Fruit fly (Drosophila melanogaster): ENCODE measurements around the gene Ir76a.

Gene Ir76a

dm6 chr3L:19792717-19793437, 6.2 kb upstream of the Ir76a start (continued):
- TF ChIP-seq CG8924 (tag; optimal IDR thresholded peaks at IDR 0.05), result no peak
- no peak for TF ChIP-seq Oaz (GFP tag; IDR thresholded peaks at IDR 0.05)
- no peak for TF ChIP-seq insv (GFP tag; optimal IDR thresholded peaks at IDR 0.05)
- no peak for TF ChIP-seq Dfd (GFP tag; optimal IDR thresholded peaks at IDR 0.05)
- no peak for TF ChIP-seq CG4404 (GFP tag; IDR thresholded peaks at IDR 0.05)
- no peak for TF ChIP-seq jigr1 (GFP tag; IDR thresholded peaks at IDR 0.05)
- TF ChIP-seq CG12744 (GFP tag; optimal IDR thresholded peaks at IDR 0.05), result no peak
- no peak for TF ChIP-seq CG6854 (GFP tag; optimal IDR thresholded peaks at IDR 0.05)
- peak in 1 of 2 experiments; percentile 15 for TF ChIP-seq Trl (optimal IDR thresholded peaks at IDR 0.05)
- TF ChIP-seq Trl (GFP tag; optimal IDR thresholded peaks at IDR 0.05), result no peak
- no peak for TF ChIP-seq CG8281 (tag; optimal IDR thresholded peaks at IDR 0.05)
- TF ChIP-seq CG2120 (GFP tag; optimal IDR thresholded peaks at IDR 0.05), result no peak
- TF ChIP-seq Elba2 (GFP tag; optimal IDR thresholded peaks at IDR 0.05), result peak; percentile 26
- 0 out of 4 replicates have a peak, but pooled peaks have one; percentile 15 for TF ChIP-seq chinmo (GFP tag; IDR thresholded peaks at IDR 0.05; ENCODE audit: partially characterized antibody)
- peak; percentile 67 for TF ChIP-seq nom (GFP tag; optimal IDR thresholded peaks at IDR 0.05)
- no peak for TF ChIP-seq H15 (GFP tag; IDR thresholded peaks at IDR 0.05)
- TF ChIP-seq CG10366 (GFP tag; IDR thresholded peaks at IDR 0.05), result no peak
- no peak for TF ChIP-seq cato (GFP tag; optimal IDR thresholded peaks at IDR 0.05; ENCODE audit: borderline replicate concordance)
- TF ChIP-seq CG6813 (GFP tag; optimal IDR thresholded peaks at IDR 0.05), result no peak
- TF ChIP-seq CG34376 (GFP tag; optimal IDR thresholded peaks at IDR 0.05), result no peak
- TF ChIP-seq slp2 (GFP tag; optimal IDR thresholded peaks at IDR 0.05), result no peak
- TF ChIP-seq Atf6 (GFP tag; IDR thresholded peaks at IDR 0.05), result 0 out of 2 replicates have a peak, but pooled peaks have one; percentile 31
- no peak for TF ChIP-seq Fer3 (tag; optimal IDR thresholded peaks at IDR 0.05)
- no peak for TF ChIP-seq Dad (GFP tag; optimal IDR thresholded peaks at IDR 0.05)

DNA sequence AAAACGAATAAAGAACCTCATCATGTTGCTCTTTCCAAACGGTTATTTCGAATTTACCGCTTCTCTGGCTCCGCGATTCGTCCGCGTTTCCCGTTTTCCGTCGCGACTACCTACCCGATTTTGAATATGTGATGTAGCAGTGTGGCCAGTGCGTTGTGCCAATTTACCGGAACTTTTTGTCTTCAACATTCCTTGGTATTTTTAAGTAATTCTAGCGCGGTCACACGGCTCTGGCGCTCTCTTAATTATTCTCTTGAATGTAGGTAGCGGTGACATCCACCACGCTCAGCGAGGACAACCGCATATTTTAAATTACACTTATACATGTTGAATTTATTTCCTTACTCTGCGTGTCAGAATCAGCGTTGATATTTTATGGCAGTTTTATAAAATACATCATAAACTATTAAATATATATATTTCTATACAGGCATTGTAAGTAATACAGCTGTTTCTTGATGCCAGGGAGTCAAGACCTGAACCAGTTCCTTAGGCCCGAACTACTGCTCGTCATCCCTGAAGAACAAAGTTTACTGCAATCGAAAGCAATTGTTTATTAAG, 5.6 kb upstream of the Ir76a start, which contains the start of the genes CG42637, Gyc76C and SREBP:
Gene CG42637, minus strand, starts transcription at position 132 of the 561 bp plus-strand sequence.
Gene Gyc76C, minus strand, starts transcription at position 132 of the 561 bp plus-strand sequence.
Gene SREBP, plus strand, starts transcription at position 498 of the 561 bp plus-strand sequence.
- TF ChIP-seq CG8765 (GFP tag; IDR thresholded peaks at IDR 0.05), result 0 out of 2 replicates have a peak, but pooled peaks have one; percentile 10
- TF ChIP-seq zen (tag; optimal IDR thresholded peaks at IDR 0.05), result peak; percentile 67
- TF ChIP-seq nmo (GFP tag; optimal IDR thresholded peaks at IDR 0.05), result peak; percentile 40
- no peak for TF ChIP-seq btn (GFP tag; optimal IDR thresholded peaks at IDR 0.05)
- peak; percentile 96 for TF ChIP-seq CG9797 (GFP tag; optimal IDR thresholded peaks at IDR 0.05)
- no peak for TF ChIP-seq CG11398 (GFP tag; optimal IDR thresholded peaks at IDR 0.05)
- no peak for TF ChIP-seq nerfin-1 (tag; optimal IDR thresholded peaks at IDR 0.05)
- no peak for TF ChIP-seq bab2 (GFP tag; optimal IDR thresholded peaks at IDR 0.05)
- peak; percentile 19 for TF ChIP-seq gro (GFP tag; optimal IDR thresholded peaks at IDR 0.05)
- TF ChIP-seq psq (GFP tag; optimal IDR thresholded peaks at IDR 0.05), result no peak
- TF ChIP-seq CG16813 (GFP tag; IDR thresholded peaks at IDR 0.05; ENCODE audit: partially characterized antibody), result no peak; the same call in 2 of the 3 replicates
- no peak for TF ChIP-seq D19B (GFP tag; optimal IDR thresholded peaks at IDR 0.05)
- TF ChIP-seq B-H2 (GFP tag; optimal IDR thresholded peaks at IDR 0.05), result peak; percentile 51
- no peak for TF ChIP-seq Neu2 (GFP tag; optimal IDR thresholded peaks at IDR 0.05; ENCODE audit: borderline replicate concordance)
- TF ChIP-seq Bteb2 (GFP tag; optimal IDR thresholded peaks at IDR 0.05), result no peak
- TF ChIP-seq cato (GFP tag; optimal IDR thresholded peaks at IDR 0.05; ENCODE audit: borderline replicate concordance), result no peak
- TF ChIP-seq sob (GFP tag; IDR thresholded peaks at IDR 0.05), result no peak; the same call in 1 of the 2 replicates
- TF ChIP-seq Deaf1 (tag; optimal IDR thresholded peaks at IDR 0.05), result peak; percentile 34
- TF ChIP-seq CHES-1-like (GFP tag; optimal IDR thresholded peaks at IDR 0.05), result no peak
- peak; percentile 95 for TF ChIP-seq stwl (tag; optimal IDR thresholded peaks at IDR 0.05)
- TF ChIP-seq CG13296 (GFP tag; optimal IDR thresholded peaks at IDR 0.05), result no peak
- TF ChIP-seq lmd (GFP tag; IDR thresholded peaks at IDR 0.05), result no peak
- no peak for TF ChIP-seq fru (optimal IDR thresholded peaks at IDR 0.05)
- TF ChIP-seq Adf1 (GFP tag; IDR thresholded peaks at IDR 0.05), result peak; percentile 25; the same call in 1 of the 2 replicates
- TF ChIP-seq bbx (GFP tag; IDR thresholded peaks at IDR 0.05; ENCODE audit: partially characterized antibody), result peak; percentile 54; the same call in 1 of the 2 replicates
- no peak for TF ChIP-seq luna (GFP tag; optimal IDR thresholded peaks at IDR 0.05)
- no peak for TF ChIP-seq CG11093 (GFP tag; IDR thresholded peaks at IDR 0.05)
